Fruit fly (Drosophila melanogaster): ENCODE data around the gene FoxP.

Gene FoxP

dm6 chr3R:9725121-9725956 lies 5.3 kb downstream of the FoxP start, which contains the start of gene hyd (continued):
- TF ChIP-seq Ets97D (GFP tag; optimal IDR thresholded peaks at IDR 0.05) (peak; percentile 51), vfl (GFP tag; optimal IDR thresholded peaks at IDR 0.05) (no peak), dimm (GFP tag; IDR thresholded peaks at IDR 0.05) (no peak), H15 (GFP tag; IDR thresholded peaks at IDR 0.05) (no peak), zfh2 (GFP tag; optimal IDR thresholded peaks at IDR 0.05) (no peak), H2.0 (GFP tag; IDR thresholded peaks at IDR 0.05) (no peak), CG15011 (GFP tag; optimal IDR thresholded peaks at IDR 0.05) (no peak), twi (tag; optimal IDR thresholded peaks at IDR 0.05) (no peak), NK7.1 (GFP tag; optimal IDR thresholded peaks at IDR 0.05) (no peak), Hmr (GFP tag; optimal IDR thresholded peaks at IDR 0.05) (no peak), dm (GFP tag; optimal IDR thresholded peaks at IDR 0.05) (peak; percentile 15), Dp (GFP tag; optimal IDR thresholded peaks at IDR 0.05) (peak; percentile 57), CG9817 (tag; optimal IDR thresholded peaks at IDR 0.05) (no peak), danr (GFP tag; IDR thresholded peaks at IDR 0.05) (no peak), Fer1 (GFP tag; optimal IDR thresholded peaks at IDR 0.05) (peak; percentile 13), CG2678 (tag; optimal IDR thresholded peaks at IDR 0.05) (no peak), CG1647 (GFP tag; optimal IDR thresholded peaks at IDR 0.05) (no peak), Rx (GFP tag; IDR thresholded peaks at IDR 0.05) (no peak), CG32772 (GFP tag; IDR thresholded peaks at IDR 0.05) (no peak), az2 (GFP tag; optimal IDR thresholded peaks at IDR 0.05) (no peak), CG13296 (GFP tag; optimal IDR thresholded peaks at IDR 0.05) (no peak), fd102C (GFP tag; optimal IDR thresholded peaks at IDR 0.05) (no peak), Oaz (GFP tag; IDR thresholded peaks at IDR 0.05) (no peak), Vsx1 (GFP tag; optimal IDR thresholded peaks at IDR 0.05) (no peak), CoRest (tag; optimal IDR thresholded peaks at IDR 0.05) (no peak), nerfin-2 (GFP tag; IDR thresholded peaks at IDR 0.05; ENCODE audit: partially characterized antibody) (peak; percentile 61; the same call in 1 of the 2 replicates), emc (GFP tag; optimal IDR thresholded peaks at IDR 0.05) (no peak), E2f1 (GFP tag; IDR thresholded peaks at IDR 0.05) (no peak), sob (GFP tag; IDR thresholded peaks at IDR 0.05) (no peak), Nf-YB (GFP tag; optimal IDR thresholded peaks at IDR 0.05) (no peak), MTF-1 (GFP tag; optimal IDR thresholded peaks at IDR 0.05; ENCODE audit: borderline replicate concordance) (no peak), CG15073 (GFP tag; optimal IDR thresholded peaks at IDR 0.05) (no peak), Ada2b (GFP tag; IDR thresholded peaks at IDR 0.05) (no peak), CG10654 (GFP tag; optimal IDR thresholded peaks at IDR 0.05) (no peak), CG12769 (tag; optimal IDR thresholded peaks at IDR 0.05) (no peak), fd64A (GFP tag; optimal IDR thresholded peaks at IDR 0.05) (no peak), dysf (GFP tag; IDR thresholded peaks at IDR 0.05) (no peak), hth (optimal IDR thresholded peaks at IDR 0.05) (no peak), cg (GFP tag; optimal IDR thresholded peaks at IDR 0.05) (peak; percentile 98), Blimp-1 (GFP tag; optimal IDR thresholded peaks at IDR 0.05) (no peak), aop (GFP tag; IDR thresholded peaks at IDR 0.05) (no peak), gt (GFP tag; IDR thresholded peaks at IDR 0.05) (no peak), HmgD (GFP tag; optimal IDR thresholded peaks at IDR 0.05) (no peak), CG17612 (GFP tag; IDR thresholded peaks at IDR 0.05) (no peak), btn (GFP tag; optimal IDR thresholded peaks at IDR 0.05) (no peak), org-1 (GFP tag; optimal IDR thresholded peaks at IDR 0.05) (no peak), CG5953 (GFP tag; IDR thresholded peaks at IDR 0.05) (no peak), mam (GFP tag; optimal IDR thresholded peaks at IDR 0.05) (no peak), wek (GFP tag; optimal IDR thresholded peaks at IDR 0.05) (no peak), repo (GFP tag; optimal IDR thresholded peaks at IDR 0.05) (no peak), CG3065 (GFP tag; optimal IDR thresholded peaks at IDR 0.05) (no peak)
